Worm (Caenorhabditis elegans) whole organism, young adult: Measurements from ENCODE around the gene cee-1.
A peak's percentile ranks its signal among the peaks of the same experiment; 100 is the strongest.

Experiments
- B0336.3 ChIP-seq: fragments of 200-800 bp; sonication (Bioruptor generic); IDR thresholded peaks from 2 replicates; pipeline ENCODE4 v1.3.6; 2022; ENCODE audit warnings: missing genetic modification characterization, missing compliant biosample characterization
- F37B4.10 ChIP-seq: fragments of 200-800 bp; sonication (Bioruptor generic); IDR thresholded peaks from 2 replicates; pipeline ENCODE4 v1.3.6; 2022; ENCODE audit warnings: missing genetic modification characterization, missing compliant biosample characterization
- F39B2.1 ChIP-seq: fragments of 200-800 bp; sonication (Bioruptor generic); IDR thresholded peaks from 2 replicates; pipeline ENCODE4 v1.3.6; 2022; ENCODE audit warnings: missing genetic modification reagents, missing genetic modification characterization, missing compliant biosample characterization
- F49E8.2 ChIP-seq: sonication (generic microtip); optimal IDR thresholded peaks from 3 replicates; lab custom pipeline; 2017; ENCODE audit warnings: missing genetic modification characterization, mild to moderate bottlenecking, missing compliant biosample characterization, antibody characterized with exemption, moderate library complexity; ENCODE audit not compliant: insufficient read depth
- F52B5.7 ChIP-seq: sonication (generic microtip); optimal IDR thresholded peaks from 2 replicates; lab custom pipeline; 2016; ENCODE audit warnings: mild to moderate bottlenecking, missing genetic modification characterization, missing compliant biosample characterization
- F55B11.4 ChIP-seq: sonication (generic microtip); optimal IDR thresholded peaks from 2 replicates; lab custom pipeline; 2016; ENCODE audit warnings: missing compliant biosample characterization, missing genetic modification characterization, borderline replicate concordance; ENCODE audit not compliant: insufficient read depth
- F57C9.4 ChIP-seq: sonication (generic microtip); optimal IDR thresholded peaks from 2 replicates; lab custom pipeline; 2017; ENCODE audit warnings: mild to moderate bottlenecking, missing genetic modification characterization, missing compliant biosample characterization
- Y95B8A.8 ChIP-seq: fragments of 200-800 bp; sonication (Bioruptor generic); IDR thresholded peaks from 2 replicates; pipeline ENCODE4 v1.3.6; 2022; ENCODE audit warnings: missing genetic modification reagents, missing genetic modification characterization, missing compliant biosample characterization
- ZK185.1 ChIP-seq: sonication (generic microtip); optimal IDR thresholded peaks from 2 replicates; lab custom pipeline; 2016; ENCODE audit warnings: mild to moderate bottlenecking, missing genetic modification characterization, missing compliant biosample characterization; ENCODE audit not compliant: poor library complexity, severe bottlenecking
- akir-1 ChIP-seq: fragments of 200-800 bp; sonication (Bioruptor generic); optimal IDR thresholded peaks from 2 replicates; lab custom pipeline; 2018; ENCODE audit warnings: mild to moderate bottlenecking, missing genetic modification characterization, moderate library complexity, missing compliant biosample characterization
- attf-3 ChIP-seq: fragments of 200-800 bp; sonication (Bioruptor generic); conservative IDR thresholded peaks from 2 replicates; pipeline ENCODE4 v1.3.6; 2022; ENCODE audit warnings: missing genetic modification reagents, missing genetic modification characterization, missing compliant biosample characterization
- attf-5 ChIP-seq: fragments of 200-800 bp; sonication (Bioruptor generic); optimal IDR thresholded peaks from 2 replicates; lab custom pipeline; 2018; ENCODE audit warnings: mild to moderate bottlenecking, missing genetic modification characterization, missing compliant biosample characterization
- bed-1 ChIP-seq: fragments of 200-800 bp; sonication (Bioruptor generic); IDR thresholded peaks from 2 replicates; pipeline ENCODE4 v1.3.6; 2022; ENCODE audit warnings: missing genetic modification reagents, missing genetic modification characterization, missing compliant biosample characterization
- bed-2 ChIP-seq: fragments of 200-800 bp; sonication (Bioruptor generic); IDR thresholded peaks from 2 replicates; pipeline ENCODE4 v1.3.6; 2022; ENCODE audit warnings: missing genetic modification reagents, missing genetic modification characterization, missing compliant biosample characterization
- cebp-1 ChIP-seq, 2 experiments: fragments of 200-800 bp in 1 of 2; sonication (Bioruptor generic) in 1 of 2; sonication (generic microtip) in 1 of 2; IDR thresholded peaks in 1 of 2; optimal IDR thresholded peaks in 1 of 2; 2 replicates each; pipeline versions ENCODE4 v1.3.6 to Lab custom; 2017 to 2022; ENCODE audit warnings: missing compliant biosample characterization in 2 of 2, missing genetic modification characterization in 2 of 2, mild to moderate bottlenecking in 1 of 2, missing genetic modification reagents in 1 of 2, moderate library complexity in 1 of 2
- ceh-27 ChIP-seq: fragments of 200-800 bp; sonication (Bioruptor generic); optimal IDR thresholded peaks from 2 replicates; lab custom pipeline; 2018; ENCODE audit warnings: mild to moderate bottlenecking, missing genetic modification characterization, moderate library complexity, missing compliant biosample characterization
- die-1 ChIP-seq: sonication (generic microtip); optimal IDR thresholded peaks from 2 replicates; lab custom pipeline; 2016; ENCODE audit warnings: missing genotype, mild to moderate bottlenecking, missing genetic modification characterization, missing compliant biosample characterization
- efl-1 ChIP-seq: fragments of 150-350 bp; optimal IDR thresholded peaks from 2 replicates; lab custom pipeline; 2014; ENCODE audit warnings: missing biosample characterization, missing genetic modification reagents, missing genetic modification characterization
- egl-44 ChIP-seq: fragments of 200-800 bp; sonication (Bioruptor generic); IDR thresholded peaks from 2 replicates; pipeline ENCODE4 v1.3.6; 2022; ENCODE audit warnings: missing genetic modification reagents, missing genetic modification characterization, missing compliant biosample characterization
- him-1 ChIP-seq: sonication (generic microtip); optimal IDR thresholded peaks from 2 replicates; lab custom pipeline; 2016; ENCODE audit warnings: missing genotype, missing genetic modification reagents, missing genetic modification characterization, missing compliant biosample characterization
- hlh-26 ChIP-seq: fragments of 200-800 bp; sonication (Bioruptor generic); conservative IDR thresholded peaks from 2 replicates; pipeline ENCODE4 v1.3.6; 2022; ENCODE audit warnings: missing genetic modification reagents, missing genetic modification characterization, missing compliant biosample characterization
- hmg-20 ChIP-seq: fragments of 200-800 bp; sonication (Bioruptor generic); IDR thresholded peaks from 2 replicates; pipeline ENCODE4 v1.3.6; 2022; ENCODE audit warnings: missing genetic modification reagents, missing genetic modification characterization, missing compliant biosample characterization
- hsf-1 ChIP-seq: fragments of 200-800 bp; sonication (Bioruptor generic); IDR thresholded peaks from 2 replicates; pipeline ENCODE4 v1.3.6; 2022; ENCODE audit warnings: missing genetic modification reagents, missing genetic modification characterization, missing compliant biosample characterization
- lag-1 ChIP-seq: fragments of 200-800 bp; sonication (Bioruptor generic); IDR thresholded peaks from 2 replicates; pipeline ENCODE4 v1.3.6; 2022; ENCODE audit warnings: missing genetic modification reagents, missing genetic modification characterization, missing compliant biosample characterization
- lin-26 ChIP-seq: fragments of 200-800 bp; sonication (Bioruptor generic); IDR thresholded peaks from 2 replicates; pipeline ENCODE4 v1.3.6; 2022; ENCODE audit warnings: missing genetic modification reagents, missing genetic modification characterization, missing compliant biosample characterization
- lir-1 ChIP-seq: fragments of 200-800 bp; sonication (Bioruptor generic); conservative IDR thresholded peaks from 2 replicates; pipeline ENCODE4 v1.3.6; 2022; ENCODE audit warnings: missing genetic modification reagents, missing genetic modification characterization, missing compliant biosample characterization
- lsy-27 ChIP-seq: sonication (generic microtip); optimal IDR thresholded peaks from 2 replicates; lab custom pipeline; 2017; ENCODE audit warnings: missing genetic modification characterization, mild to moderate bottlenecking, missing compliant biosample characterization, antibody characterized with exemption, missing genotype, borderline replicate concordance; ENCODE audit not compliant: insufficient read depth
- mel-28 ChIP-seq: sonication (generic microtip); optimal IDR thresholded peaks from 2 replicates; lab custom pipeline; 2016; ENCODE audit warnings: borderline replicate concordance, mild to moderate bottlenecking, missing genetic modification characterization, missing compliant biosample characterization
- mes-4 ChIP-seq: sonication (generic microtip); optimal IDR thresholded peaks from 2 replicates; lab custom pipeline; 2016; ENCODE audit warnings: missing genotype, missing genetic modification characterization, missing compliant biosample characterization
- nfya-1 ChIP-seq: sonication (generic microtip); optimal IDR thresholded peaks from 2 replicates; lab custom pipeline; 2017; ENCODE audit warnings: antibody characterized with exemption, missing compliant biosample characterization, missing genetic modification characterization, borderline replicate concordance; ENCODE audit not compliant: insufficient read depth
- nhr-80 ChIP-seq: sonication (generic microtip); optimal IDR thresholded peaks from 2 replicates; lab custom pipeline; 2016; ENCODE audit warnings: missing genetic modification characterization, missing compliant biosample characterization
- nhr-90 ChIP-seq: sonication (generic microtip); optimal IDR thresholded peaks from 2 replicates; lab custom pipeline; 2016; ENCODE audit warnings: missing genotype, mild to moderate bottlenecking, missing genetic modification characterization, missing compliant biosample characterization
- pha-4 ChIP-seq: fragments of 150-350 bp; sonication (generic microtip); optimal IDR thresholded peaks from 2 replicates; lab custom pipeline; 2014; ENCODE audit warnings: missing biosample characterization, missing genetic modification reagents, missing genetic modification characterization
- rpc-1 ChIP-seq, 2 experiments: fragments of 150-350 bp in 1 of 2; sonication (generic microtip) in 1 of 2; optimal IDR thresholded peaks; 2 replicates each; lab custom pipeline; 2014 to 2018; ENCODE audit warnings: missing biosample characterization in 1 of 2, missing genetic modification characterization in 1 of 2, missing genetic modification reagents in 1 of 2, missing genotype in 1 of 2
- sdz-38 ChIP-seq: sonication (generic microtip); optimal IDR thresholded peaks from 2 replicates; lab custom pipeline; 2016; ENCODE audit warnings: missing genotype, missing genetic modification characterization, missing compliant biosample characterization
- snpc-1.1 ChIP-seq: sonication (generic microtip); optimal IDR thresholded peaks from 2 replicates; lab custom pipeline; 2017; ENCODE audit warnings: missing genetic modification characterization, mild to moderate bottlenecking, missing compliant biosample characterization, antibody characterized with exemption, moderate library complexity, missing genotype, missing genetic modification reagents; ENCODE audit not compliant: insufficient read depth
- snpc-1.3 ChIP-seq: sonication (generic microtip); optimal IDR thresholded peaks from 2 replicates; lab custom pipeline; 2017; ENCODE audit warnings: missing genetic modification characterization, mild to moderate bottlenecking, missing compliant biosample characterization, antibody characterized with exemption, moderate library complexity, missing genotype, missing genetic modification reagents; ENCODE audit not compliant: insufficient read depth
- snpc-3.4 ChIP-seq: sonication (generic microtip); optimal IDR thresholded peaks from 2 replicates; lab custom pipeline; 2017; ENCODE audit warnings: missing genetic modification characterization, mild to moderate bottlenecking, missing compliant biosample characterization, antibody characterized with exemption, moderate library complexity, missing genotype, missing genetic modification reagents
- sptf-2 ChIP-seq: fragments of 200-800 bp; sonication (Bioruptor generic); optimal IDR thresholded peaks from 2 replicates; lab custom pipeline; 2018; ENCODE audit warnings: mild to moderate bottlenecking, missing genetic modification characterization, missing compliant biosample characterization
- tlf-1 ChIP-seq: fragments of 200-800 bp; sonication (Bioruptor generic); optimal IDR thresholded peaks from 2 replicates; lab custom pipeline; 2018; ENCODE audit warnings: mild to moderate bottlenecking, missing genetic modification characterization, missing compliant biosample characterization
- unc-130 ChIP-seq: sonication (generic microtip); optimal IDR thresholded peaks from 2 replicates; lab custom pipeline; 2016; ENCODE audit warnings: missing genetic modification reagents, missing genetic modification characterization, missing compliant biosample characterization
- zim-3 ChIP-seq: sonication (generic microtip); optimal IDR thresholded peaks from 2 replicates; lab custom pipeline; 2017; ENCODE audit warnings: mild to moderate bottlenecking, missing genetic modification characterization, moderate library complexity, missing compliant biosample characterization

Gene cee-1

ce11 chrIII:4905405-4905804, 7.1 kb upstream of the cee-1 start, which contains the start of gene F26F4.8 (continued):
- TF ChIP-seq ZK185.1 (peak; percentile 5), sptf-2 (GFP tag; lab: Kevin White, UChicago) (no peak), him-1 (peak; percentile 7), hsf-1 (no peak), rpc-1 (optimal IDR thresholded peaks at IDR 0.05; lab: Kevin White, UChicago) (no peak), rpc-1 (tag; optimal IDR thresholded peaks at IDR 0.05; lab: Kevin White, UChicago) (no peak), attf-5 (GFP tag; lab: Kevin White, UChicago) (no peak), hmg-20 (GFP tag; lab: Robert Waterston, UW) (no peak), B0336.3 (GFP tag; lab: Robert Waterston, UW) (no peak), snpc-1.1 (tag; lab: Kevin White, UChicago) (no peak), mel-28 (tag; lab: Kevin White, UChicago) (no peak), F57C9.4 (tag; lab: Kevin White, UChicago) (no peak), die-1 (tag; lab: Kevin White, UChicago) (no peak), F55B11.4 (tag; lab: Kevin White, UChicago) (no peak), nhr-80 (tag; lab: Kevin White, UChicago) (peak; percentile 51), mes-4 (tag; lab: Kevin White, UChicago) (no peak), F37B4.10 (GFP tag; lab: Robert Waterston, UW) (no peak), ceh-27 (GFP tag; lab: Kevin White, UChicago) (no peak), pha-4 (tag; lab: Kevin White, UChicago) (no peak), nhr-90 (tag; lab: Kevin White, UChicago) (no peak), egl-44 (GFP tag; lab: Robert Waterston, UW) (no peak), nfya-1 (tag; lab: Kevin White, UChicago) (no peak), cebp-1 (GFP tag; IDR thresholded peaks at IDR 0.05; lab: Robert Waterston, UW) (no peak), cebp-1 (tag; optimal IDR thresholded peaks at IDR 0.05; lab: Kevin White, UChicago) (peak; percentile 67), akir-1 (GFP tag; lab: Kevin White, UChicago) (no peak), sdz-38 (tag; lab: Kevin White, UChicago) (no peak), attf-3 (no peak), snpc-3.4 (no peak), F39B2.1 (GFP tag; lab: Robert Waterston, UW) (no peak), efl-1 (GFP tag; lab: Kevin White, UChicago) (peak; percentile 20), Y95B8A.8 (GFP tag; lab: Robert Waterston, UW) (no peak), lsy-27 (tag; lab: Kevin White, UChicago) (no peak), hlh-26 (GFP tag; lab: Robert Waterston, UW) (no peak)

ce11 chrIII:4906365-4906764, 6.1 kb upstream of the cee-1 start:
- no peak for TF ChIP-seq tlf-1 (GFP tag; lab: Kevin White, UChicago)
- TF ChIP-seq F49E8.2, result no peak
- TF ChIP-seq cebp-1 (GFP tag; IDR thresholded peaks at IDR 0.05; lab: Robert Waterston, UW), result no peak
- peak; percentile 6 for TF ChIP-seq cebp-1 (tag; optimal IDR thresholded peaks at IDR 0.05; lab: Kevin White, UChicago)
- TF ChIP-seq nhr-80 (tag; lab: Kevin White, UChicago), result peak; percentile 77
- TF ChIP-seq bed-2 (GFP tag; lab: Robert Waterston, UW), result no peak

- TF ChIP-seq attf-3, result no peak
- TF ChIP-seq tlf-1 (GFP tag; lab: Kevin White, UChicago), result no peak
- no peak for TF ChIP-seq lin-26 (GFP tag; lab: Robert Waterston, UW)
- TF ChIP-seq lir-1 (GFP tag; lab: Robert Waterston, UW), result no peak
- TF ChIP-seq bed-1 (GFP tag; lab: Robert Waterston, UW), result no peak
- no peak for TF ChIP-seq cebp-1 (GFP tag; IDR thresholded peaks at IDR 0.05; lab: Robert Waterston, UW)
- no peak for TF ChIP-seq cebp-1 (tag; optimal IDR thresholded peaks at IDR 0.05; lab: Kevin White, UChicago)
- TF ChIP-seq lsy-27 (tag; lab: Kevin White, UChicago), result no peak
- TF ChIP-seq unc-130 (GFP tag; lab: Kevin White, UChicago), result no peak
- TF ChIP-seq zim-3 (tag; lab: Kevin White, UChicago), result no peak
- no peak for TF ChIP-seq lag-1 (GFP tag; lab: Robert Waterston, UW)
- TF ChIP-seq snpc-1.3 (tag; lab: Kevin White, UChicago), result no peak
- no peak for TF ChIP-seq B0336.3 (GFP tag; lab: Robert Waterston, UW)
- no peak for TF ChIP-seq F52B5.7
- TF ChIP-seq, all 124 proteins: peak for 0
These were observed 5.6 kb upstream of the cee-1 start, which contains the start of gene rom-1 for ce11 chrIII:4906896-4907295. rom-1 (plus strand) TSS chrIII:4907196.
